Fruit fly (Drosophila melanogaster) whole organism, embryonic: ENCODE measurements around the gene tup.
A peak's percentile ranks its signal among the peaks of the same experiment; 100 is the strongest.

ENCODE experiments used
- Ada2b ChIP-seq: fragments of 200-800 bp; sonication (Bioruptor generic); IDR thresholded peaks from 2 replicates; pipeline ENCODE4 v1.3.6; 2022; ENCODE audit warnings: missing biosample characterization, missing genetic modification characterization
- CG1233 ChIP-seq: fragments of 200-800 bp; sonication (Bioruptor generic); optimal IDR thresholded peaks from 4 replicates; lab custom pipeline; 2018; ENCODE audit warnings: missing biosample characterization, mild to moderate bottlenecking, missing genetic modification characterization
- CG12769 ChIP-seq: fragments of 200-800 bp; sonication (Bioruptor generic); optimal IDR thresholded peaks from 2 replicates; lab custom pipeline; 2019; ENCODE audit warnings: missing biosample characterization, mild to moderate bottlenecking, missing genetic modification characterization, moderate library complexity
- CG18262 ChIP-seq: fragments of 200-800 bp; optimal IDR thresholded peaks from 3 replicates; lab custom pipeline; 2019; ENCODE audit warnings: missing biosample characterization, mild to moderate bottlenecking, missing genetic modification characterization, moderate library complexity
- CG31441 ChIP-seq: fragments of 200-800 bp; sonication (Bioruptor generic); IDR thresholded peaks from 2 replicates; pipeline ENCODE4 v1.3.6; 2022; ENCODE audit warnings: missing biosample characterization, missing genetic modification characterization
- CG3995 ChIP-seq: fragments of 200-800 bp; sonication (Bioruptor generic); optimal IDR thresholded peaks from 3 replicates; lab custom pipeline; 2016; ENCODE audit warnings: missing biosample characterization, missing genetic modification characterization
- CG4820 ChIP-seq: fragments of 200-800 bp; sonication (Bioruptor generic); optimal IDR thresholded peaks from 3 replicates; lab custom pipeline; 2016; ENCODE audit warnings: missing biosample characterization, missing genetic modification characterization
- CG7357 ChIP-seq: fragments of 200-800 bp; sonication (Bioruptor generic); IDR thresholded peaks from 3 replicates; pipeline ENCODE4 v1.3.6; 2022; ENCODE audit warnings: missing biosample characterization, missing genetic modification characterization
- D19B ChIP-seq: fragments of 200-800 bp; sonication (Bioruptor generic); optimal IDR thresholded peaks from 2 replicates; lab custom pipeline; 2017; ENCODE audit warnings: missing biosample characterization, mild to moderate bottlenecking, missing genetic modification characterization
- Deaf1 ChIP-seq: fragments of 200-800 bp; optimal IDR thresholded peaks from 3 replicates; lab custom pipeline; 2019; ENCODE audit warnings: missing biosample characterization, mild to moderate bottlenecking, missing genetic modification characterization, moderate library complexity
- Gug ChIP-seq: fragments of 200-800 bp; sonication (Bioruptor generic); IDR thresholded peaks from 4 replicates; pipeline ENCODE4 v1.3.6; 2022; ENCODE audit warnings: missing biosample characterization, missing genetic modification characterization
- Med ChIP-seq: fragments of 200-800 bp; sonication (Bioruptor generic); peaks from one replicate; lab custom pipeline; 2016; ENCODE audit warnings: missing biosample characterization, missing genetic modification characterization, mild to moderate bottlenecking, inconsistent platforms, moderate library complexity
- NfI ChIP-seq: fragments of 200-800 bp; sonication (Bioruptor generic); optimal IDR thresholded peaks from 3 replicates; lab custom pipeline; 2018; ENCODE audit warnings: missing biosample characterization, mild to moderate bottlenecking, missing genetic modification characterization, moderate library complexity
- Sry-δ ChIP-seq: fragments of 200-800 bp; sonication (Bioruptor generic); optimal IDR thresholded peaks from 2 replicates; lab custom pipeline; 2016; ENCODE audit warnings: missing biosample characterization, missing genetic modification characterization
- ap ChIP-seq: fragments of 200-800 bp; sonication (Bioruptor generic); IDR thresholded peaks from 2 replicates; pipeline ENCODE4 v1.3.6; 2022; ENCODE audit warnings: missing biosample characterization, missing genetic modification characterization
- bbx ChIP-seq: fragments of 200-800 bp; sonication (Bioruptor generic); IDR thresholded peaks from 2 replicates; pipeline ENCODE4 v1.3.6; 2022; ENCODE audit warnings: missing biosample characterization, missing genetic modification characterization; ENCODE audit not compliant: partially characterized antibody
- chinmo ChIP-seq: fragments of 200-800 bp; sonication (Bioruptor generic); IDR thresholded peaks from 4 replicates; pipeline ENCODE4 v1.3.6; 2022; ENCODE audit warnings: missing biosample characterization, missing genetic modification characterization; ENCODE audit not compliant: partially characterized antibody
- fd64A ChIP-seq: fragments of 200-800 bp; sonication (Bioruptor generic); optimal IDR thresholded peaks from 3 replicates; lab custom pipeline; 2018; ENCODE audit warnings: missing biosample characterization, mild to moderate bottlenecking, missing genetic modification characterization
- fd96Cb ChIP-seq: fragments of 200-800 bp; sonication (Bioruptor generic); optimal IDR thresholded peaks from 2 replicates; lab custom pipeline; 2018; ENCODE audit warnings: missing biosample characterization, mild to moderate bottlenecking, missing genetic modification characterization, moderate library complexity
- hth ChIP-seq: fragments of >200 bp; optimal IDR thresholded peaks from 2 replicates; lab custom pipeline; 2017; ENCODE audit warnings: inconsistent platforms
- maf-S ChIP-seq: fragments of 200-800 bp; sonication (Bioruptor generic); optimal IDR thresholded peaks from 2 replicates; lab custom pipeline; 2016; ENCODE audit warnings: missing biosample characterization, missing genetic modification characterization
- pb ChIP-seq: fragments of 200-800 bp; sonication (Bioruptor generic); optimal IDR thresholded peaks from 3 replicates; lab custom pipeline; 2016; ENCODE audit warnings: missing biosample characterization, missing genetic modification characterization
- sr ChIP-seq: fragments of 200-800 bp; sonication (Bioruptor generic); IDR thresholded peaks from 3 replicates; pipeline ENCODE4 v1.3.6; 2022; ENCODE audit warnings: missing biosample characterization, missing genetic modification characterization
- vvl ChIP-seq: fragments of 200-800 bp; sonication (Bioruptor generic); IDR thresholded peaks from 2 replicates; pipeline ENCODE4 v1.3.6; 2022; ENCODE audit warnings: missing biosample characterization, missing genetic modification characterization
- zfh1 ChIP-seq: fragments of 200-800 bp; sonication (Bioruptor generic); IDR thresholded peaks from 3 replicates; pipeline ENCODE4 v1.3.6; 2022; ENCODE audit warnings: missing biosample characterization, missing genetic modification characterization

tup gene

DNA sequence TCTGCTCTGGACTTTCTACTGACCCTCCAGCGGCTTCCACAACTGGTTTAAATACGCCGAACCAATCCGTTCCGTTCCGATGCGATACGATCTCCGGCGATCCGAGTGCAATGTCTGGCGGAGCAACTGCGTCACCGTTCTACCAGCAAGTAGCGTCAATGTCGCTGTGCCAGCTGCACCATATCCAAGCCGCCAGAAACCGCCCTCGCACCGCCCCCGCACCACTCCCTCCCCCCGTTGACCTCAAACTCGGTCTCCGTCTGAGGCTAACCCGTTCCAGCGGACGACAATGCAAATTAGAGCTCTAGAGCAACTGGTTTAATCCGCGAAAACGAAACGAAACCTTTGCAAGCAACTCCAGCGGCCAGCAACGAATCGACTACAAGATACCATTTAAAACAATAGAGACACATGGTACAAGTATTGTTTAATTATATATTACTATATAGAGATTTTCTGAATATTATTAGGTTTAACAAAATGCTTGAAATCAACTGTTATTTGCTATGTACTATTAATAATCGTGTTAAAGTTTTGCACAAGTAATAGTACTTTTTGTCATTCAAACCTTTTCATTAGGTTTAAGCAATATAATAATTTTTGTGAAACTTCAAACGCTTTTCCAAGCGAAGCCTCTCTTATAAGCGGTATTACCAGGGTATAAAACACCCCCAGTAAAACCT, 70.0 kb downstream of the tup start, which contains the start of the genes CG10570 and CG42502 (continued):
- peak; percentile 70; the same call in 1 of the 4 replicates for TF ChIP-seq chinmo
- no peak for TF ChIP-seq NfI (GFP tag; lab: Kevin White, UChicago)
- no peak for TF ChIP-seq maf-S (GFP tag; lab: Kevin White, UChicago)
- peak; percentile 1 for TF ChIP-seq CG18262 (tag; lab: Kevin White, UChicago)
- TF ChIP-seq Ada2b (GFP tag; lab: Robert Waterston, UW), result no peak
- TF ChIP-seq pb (GFP tag; lab: Kevin White, UChicago), result no peak
- TF ChIP-seq CG1233 (GFP tag; lab: Kevin White, UChicago), result no peak
- no peak for TF ChIP-seq CG4820 (GFP tag; lab: Kevin White, UChicago)
- no peak for TF ChIP-seq fd96Cb (tag; lab: Kevin White, UChicago)
- TF ChIP-seq Gug (GFP tag; lab: Robert Waterston, UW), result no peak
- no peak for TF ChIP-seq hth
- no peak for TF ChIP-seq CG7357 (GFP tag; lab: Robert Waterston, UW)
- no peak for TF ChIP-seq fd64A (GFP tag; lab: Kevin White, UChicago)
- TF ChIP-seq zfh1 (GFP tag; lab: Robert Waterston, UW), result 0 out of 3 replicates have a peak, but pooled peaks have one; percentile 25
- no peak for TF ChIP-seq ap (GFP tag; lab: Robert Waterston, UW)
- peak; percentile 21; the same call in 1 of the 2 replicates for TF ChIP-seq bbx (GFP tag; lab: Robert Waterston, UW)
- no peak for TF ChIP-seq CG31441 (GFP tag; lab: Robert Waterston, UW)
- TF ChIP-seq D19B (GFP tag; lab: Kevin White, UChicago), result peak; percentile 71
- TF ChIP-seq Sry-δ (GFP tag; lab: Kevin White, UChicago), result no peak
- TF ChIP-seq sr (GFP tag; lab: Robert Waterston, UW), result 0 out of 3 replicates have a peak, but pooled peaks have one; percentile 5
- TF ChIP-seq vvl (GFP tag; lab: Robert Waterston, UW), result peak; percentile 55
- no peak for TF ChIP-seq Deaf1
- TF ChIP-seq CG3995 (GFP tag; lab: Kevin White, UChicago), result no peak
- TF ChIP-seq CG12769 (tag; lab: Kevin White, UChicago), result peak; percentile 20
- peak; percentile 5 for TF ChIP-seq Med
